Worm (Caenorhabditis elegans) whole organism, L1 larva: ENCODE results near the gene Y27F2A.6.
"Not testable (repeated sequence)": the region's sequence is repeated elsewhere in the genome, so short reads cannot be mapped to it uniquely, and the experiment has no call there.

Experiments
- F16B12.6 ChIP-seq: fragments of 150-350 bp; optimal IDR thresholded peaks from 2 replicates; lab custom pipeline; 2014; ENCODE audit warnings: missing biosample characterization, missing genetic modification characterization
- ama-1 ChIP-seq: fragments of 150-350 bp; optimal IDR thresholded peaks from 2 replicates; lab custom pipeline; 2014
- blmp-1 ChIP-seq: fragments of 150-350 bp; optimal IDR thresholded peaks from 2 replicates; lab custom pipeline; 2014; ENCODE audit warnings: missing biosample characterization, missing genetic modification characterization
- elt-3 ChIP-seq, 6 experiments: fragments of 150-350 bp in 1 of 6; sonication (generic microtip); optimal IDR thresholded peaks; 2 replicates each; lab custom pipeline; 2017 to 2018; ENCODE audit warnings: missing biosample characterization in 6 of 6, missing genetic modification characterization in 6 of 6, inconsistent platforms in 1 of 6
- nhr-77 ChIP-seq: fragments of 150-350 bp; optimal IDR thresholded peaks from 2 replicates; lab custom pipeline; 2014; ENCODE audit warnings: missing biosample characterization, missing genetic modification characterization
- nhr-90 ChIP-seq: sonication (generic microtip); optimal IDR thresholded peaks from 2 replicates; lab custom pipeline; 2016; ENCODE audit warnings: mild to moderate bottlenecking, missing genetic modification characterization, missing compliant biosample characterization; ENCODE audit not compliant: poor library complexity

- TF ChIP-seq elt-3 (tag; optimal IDR thresholded peaks at IDR 0.05; lab: Kevin White, UChicago); ama-1; nhr-90 (tag; lab: Kevin White, UChicago); F16B12.6 (tag; lab: Kevin White, UChicago); nhr-77 (tag; lab: Kevin White, UChicago); blmp-1 (tag; lab: Kevin White, UChicago): not testable (repeated sequence)
These were observed 5.5 kb downstream of the Y27F2A.6 start, which contains the start of gene sri-40 for ce11 chrII:3177663-3178062.
